Worm (Caenorhabditis elegans): ENCODE data around the gene nhr-257.

- TF ChIP-seq fkh-10 (GFP tag; optimal IDR thresholded peaks at IDR 0.05) = no peak
- TF ChIP-seq ceh-9 (tag; optimal IDR thresholded peaks at IDR 0.05) = no peak
- TF ChIP-seq ttx-3 (tag; optimal IDR thresholded peaks at IDR 0.05) = no peak
- no peak for TF ChIP-seq lin-11 (tag; optimal IDR thresholded peaks at IDR 0.05)
- no peak for TF ChIP-seq rnt-1 (tag; optimal IDR thresholded peaks at IDR 0.05)
Measured at ce11 chrII:3852654-3853053, at the start of gene nhr-257.
